Worm (Caenorhabditis elegans) whole organism, L4 larva: ENCODE results near the gene nas-4.

Experiments used
- mdl-1 ChIP-seq, 2 experiments: fragments of 150-350 bp in 1 of 2; sonication (generic microtip) in 1 of 2; optimal IDR thresholded peaks; 2 replicates each; lab custom pipeline; 2014 to 2017; ENCODE audit warnings: missing biosample characterization in 2 of 2, missing genetic modification characterization in 2 of 2
- pha-4 ChIP-seq, 2 experiments: fragments of 150-350 bp in 1 of 2; fragments of 200-800 bp in 1 of 2; sonication (Bioruptor generic) in 1 of 2; IDR thresholded peaks in 1 of 2; optimal IDR thresholded peaks in 1 of 2; 2 replicates each; pipeline versions ENCODE4 v1.3.6 to Lab custom; 2014 to 2022; ENCODE audit warnings: missing genetic modification characterization in 2 of 2, missing genetic modification reagents in 2 of 2, missing biosample characterization in 1 of 2, missing compliant biosample characterization in 1 of 2
- skn-1 ChIP-seq: fragments of 150-350 bp; optimal IDR thresholded peaks from 2 replicates; lab custom pipeline; 2014; ENCODE audit warnings: missing biosample characterization, missing genetic modification characterization
- unc-39 ChIP-seq: sonication (generic microtip); optimal IDR thresholded peaks from 2 replicates; lab custom pipeline; 2017; ENCODE audit warnings: missing biosample characterization, missing genetic modification characterization

DNA sequence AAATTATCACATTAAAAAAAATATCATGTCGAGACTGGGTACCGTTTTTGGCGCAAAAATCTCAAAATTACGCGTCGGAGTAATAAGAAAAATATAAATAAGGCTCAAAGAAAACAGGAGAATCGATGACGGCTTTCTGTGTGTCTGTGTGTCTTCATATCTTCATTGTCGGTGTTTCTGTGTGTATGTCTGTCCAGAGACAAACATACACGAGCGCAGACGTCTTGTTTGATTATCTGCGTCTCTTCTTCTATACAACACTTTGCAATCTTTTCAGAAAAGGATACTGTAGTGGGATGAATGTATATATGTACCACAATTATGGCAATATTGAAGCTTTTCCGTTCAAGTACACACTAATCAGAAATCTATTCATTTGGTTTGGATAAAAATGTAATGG, 28.9 kb upstream of the nas-4 start, which contains the start of gene C05D11.13:
- TF ChIP-seq pha-4 (GFP tag; IDR thresholded peaks at IDR 0.05; lab: Robert Waterston, UW): no peak
- peak; percentile 77 for TF ChIP-seq pha-4 (tag; optimal IDR thresholded peaks at IDR 0.05; lab: Kevin White, UChicago)
- TF ChIP-seq skn-1 (tag; lab: Kevin White, UChicago): no peak
- TF ChIP-seq mdl-1 (tag; optimal IDR thresholded peaks at IDR 0.05; lab: Kevin White, UChicago): peak; percentile 28 to 74
- TF ChIP-seq unc-39 (tag; lab: Kevin White, UChicago): no peak
